ENCODE assay signal across 2 fruit fly cellular contexts in the genomic region with DNA sequence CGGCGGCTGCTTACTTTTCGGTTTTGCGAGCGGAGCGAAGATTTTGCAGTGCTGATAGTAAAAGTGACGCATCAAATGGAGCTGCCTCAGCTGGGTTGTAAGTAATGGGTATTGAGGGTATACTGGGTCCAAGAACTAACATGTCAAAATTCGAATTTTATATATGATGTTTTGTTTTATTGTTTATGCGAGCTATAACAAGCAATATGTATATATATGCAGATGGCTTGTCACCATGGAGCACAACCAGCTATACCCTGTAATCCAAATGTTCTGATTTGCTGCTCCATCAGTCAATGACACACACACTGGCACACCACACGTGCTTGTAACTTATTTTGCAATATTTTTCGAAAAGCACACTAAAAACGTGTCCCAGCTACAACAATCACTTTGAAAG.
TF ChIP-seq lines count a peak whose summit lies in the region.

No protein-coding gene starts in this region.

TF ChIP-seq in whole organism, embryonic, 481 proteins besides CTCF, POLR2A, EP300 and RAD21 (continued from another document):
- no peak for TF ChIP-seq dati (GFP tag; IDR thresholded peaks at IDR 0.05; lab: Robert Waterston, UW)
- no peak for TF ChIP-seq vvl (GFP tag; IDR thresholded peaks at IDR 0.05; lab: Robert Waterston, UW)
- TF ChIP-seq Med (GFP tag; lab: Kevin White, UChicago) = no peak
- TF ChIP-seq slbo (GFP tag; IDR thresholded peaks at IDR 0.05; lab: Robert Waterston, UW) = peak; percentile 26; the same call in 1 of the 2 replicates
- no peak for TF ChIP-seq CG11504 (tag; optimal IDR thresholded peaks at IDR 0.05; lab: Kevin White, UChicago)
- 0 out of 2 replicates have a peak, but pooled peaks have one; percentile 18 for TF ChIP-seq al (GFP tag; IDR thresholded peaks at IDR 0.05; lab: Robert Waterston, UW)
- TF ChIP-seq CG3847 (GFP tag; IDR thresholded peaks at IDR 0.05; lab: Robert Waterston, UW) = no peak
- no peak for TF ChIP-seq twi (tag; optimal IDR thresholded peaks at IDR 0.05; lab: Kevin White, UChicago)
- no peak for TF ChIP-seq gcm2 (GFP tag; optimal IDR thresholded peaks at IDR 0.05; lab: Kevin White, UChicago)
- no peak for TF ChIP-seq CG9817 (tag; optimal IDR thresholded peaks at IDR 0.05; lab: Kevin White, UChicago)
- TF ChIP-seq CG8478 (optimal IDR thresholded peaks at IDR 0.05; lab: Kevin White, UChicago) = no peak
- 0 out of 2 replicates have a peak, but pooled peaks have one; percentile 4 for TF ChIP-seq Poxn (GFP tag; IDR thresholded peaks at IDR 0.05; lab: Robert Waterston, UW)
- no peak for TF ChIP-seq tna (GFP tag; IDR thresholded peaks at IDR 0.05; lab: Robert Waterston, UW; ENCODE audit: partially characterized antibody)
- no peak for TF ChIP-seq caup (GFP tag; optimal IDR thresholded peaks at IDR 0.05; lab: Kevin White, UChicago; ENCODE audit: severe bottlenecking)
- no peak for TF ChIP-seq ara (GFP tag; IDR thresholded peaks at IDR 0.05; lab: Robert Waterston, UW)
- no peak for TF ChIP-seq Sry-β (GFP tag; optimal IDR thresholded peaks at IDR 0.05; lab: Kevin White, UChicago)
- no peak for TF ChIP-seq CG6683 (GFP tag; optimal IDR thresholded peaks at IDR 0.05; lab: Kevin White, UChicago)
- no peak for TF ChIP-seq Deaf1 (tag; optimal IDR thresholded peaks at IDR 0.05; lab: Kevin White, UChicago)
- no peak for TF ChIP-seq CG2678 (tag; optimal IDR thresholded peaks at IDR 0.05; lab: Kevin White, UChicago)
- TF ChIP-seq az2 (GFP tag; optimal IDR thresholded peaks at IDR 0.05; lab: Kevin White, UChicago) = no peak
- TF ChIP-seq dan (GFP tag; IDR thresholded peaks at IDR 0.05; lab: Robert Waterston, UW) = no peak
- peak in 1 of 2 experiments; percentile 3 for TF ChIP-seq chif (GFP tag; optimal IDR thresholded peaks at IDR 0.05; lab: Kevin White, UChicago)
- no peak for TF ChIP-seq ken (GFP tag; IDR thresholded peaks at IDR 0.05; lab: Robert Waterston, UW)
- TF ChIP-seq CG32532 (GFP tag; IDR thresholded peaks at IDR 0.05; lab: Robert Waterston, UW) = no peak
- TF ChIP-seq CG7987 (GFP tag; optimal IDR thresholded peaks at IDR 0.05; lab: Kevin White, UChicago) = no peak
- TF ChIP-seq CG18011 (GFP tag; optimal IDR thresholded peaks at IDR 0.05; lab: Kevin White, UChicago) = no peak
- TF ChIP-seq Side (GFP tag; optimal IDR thresholded peaks at IDR 0.05; lab: Kevin White, UChicago) = no peak
- no peak for TF ChIP-seq lbe (GFP tag; optimal IDR thresholded peaks at IDR 0.05; lab: Kevin White, UChicago)
- TF ChIP-seq scrt (GFP tag; optimal IDR thresholded peaks at IDR 0.05; lab: Kevin White, UChicago) = no peak
- TF ChIP-seq crp (GFP tag; optimal IDR thresholded peaks at IDR 0.05; lab: Kevin White, UChicago) = no peak
- TF ChIP-seq bsh (GFP tag; optimal IDR thresholded peaks at IDR 0.05; lab: Kevin White, UChicago) = peak in 1 of 2 experiments; percentile 75
- TF ChIP-seq cas (GFP tag; IDR thresholded peaks at IDR 0.05; lab: Robert Waterston, UW) = no peak
- no peak for TF ChIP-seq dimm (GFP tag; IDR thresholded peaks at IDR 0.05; lab: Robert Waterston, UW)
- TF ChIP-seq h (optimal IDR thresholded peaks at IDR 0.05; lab: Kevin White, UChicago) = no peak
- no peak for TF ChIP-seq Vsx1 (GFP tag; optimal IDR thresholded peaks at IDR 0.05; lab: Kevin White, UChicago)
- TF ChIP-seq CG8089 (GFP tag; optimal IDR thresholded peaks at IDR 0.05; lab: Kevin White, UChicago) = no peak

TF ChIP-seq in whole organism, prepupa, 60 proteins besides CTCF, POLR2A, EP300 and RAD21 (continued from another document):
- TF ChIP-seq CG16779 (tag; optimal IDR thresholded peaks at IDR 0.05; lab: Kevin White, UChicago) (peak; percentile 16), CG8319 (GFP tag; optimal IDR thresholded peaks at IDR 0.05; lab: Kevin White, UChicago) (no peak), CG7368 (GFP tag; optimal IDR thresholded peaks at IDR 0.05; lab: Kevin White, UChicago) (peak; percentile 38), CG10669 (GFP tag; optimal IDR thresholded peaks at IDR 0.05; lab: Kevin White, UChicago) (peak; percentile 4), OdsH (GFP tag; optimal IDR thresholded peaks at IDR 0.05; lab: Kevin White, UChicago) (peak; percentile 77), cyc (GFP tag; optimal IDR thresholded peaks at IDR 0.05; lab: Kevin White, UChicago) (peak; percentile 62), Eip75B (GFP tag; optimal IDR thresholded peaks at IDR 0.05; lab: Kevin White, UChicago) (peak; percentile 62), CG32006 (GFP tag; optimal IDR thresholded peaks at IDR 0.05; lab: Kevin White, UChicago) (peak; percentile 71), Hr38 (GFP tag; optimal IDR thresholded peaks at IDR 0.05; lab: Kevin White, UChicago) (no peak), eg (GFP tag; IDR thresholded peaks at IDR 0.05; lab: Robert Waterston, UW) (peak; percentile 87), ss (GFP tag; optimal IDR thresholded peaks at IDR 0.05; lab: Kevin White, UChicago) (peak in 1 of 2 experiments; percentile 11), CG11902 (GFP tag; optimal IDR thresholded peaks at IDR 0.05; lab: Kevin White, UChicago) (no peak), vri (GFP tag; optimal IDR thresholded peaks at IDR 0.05; lab: Kevin White, UChicago) (peak; percentile 59), achi (GFP tag; optimal IDR thresholded peaks at IDR 0.05; lab: Kevin White, UChicago) (peak; percentile 59), Eip93F (GFP tag; optimal IDR thresholded peaks at IDR 0.05; lab: Kevin White, UChicago) (no peak), acj6 (GFP tag; optimal IDR thresholded peaks at IDR 0.05; lab: Kevin White, UChicago) (peak; percentile 77), Gug (GFP tag; IDR thresholded peaks at IDR 0.05; lab: Robert Waterston, UW) (peak; percentile 75), spab (GFP tag; optimal IDR thresholded peaks at IDR 0.05; lab: Kevin White, UChicago) (no peak), CG8119 (GFP tag; IDR thresholded peaks at IDR 0.05; lab: Robert Waterston, UW) (peak; percentile 57; the same call in 1 of the 3 replicates), CG10631 (GFP tag; optimal IDR thresholded peaks at IDR 0.05; lab: Kevin White, UChicago) (peak; percentile 66), dac (GFP tag; optimal IDR thresholded peaks at IDR 0.05; lab: Kevin White, UChicago) (peak; percentile 9), Eip78C (GFP tag; lab: Kevin White, UChicago) (peak; percentile 83), Smox (GFP tag; optimal IDR thresholded peaks at IDR 0.05; lab: Kevin White, UChicago) (peak; percentile 71), Sox15 (GFP tag; optimal IDR thresholded peaks at IDR 0.05; lab: Kevin White, UChicago) (peak; percentile 28), esn (GFP tag; optimal IDR thresholded peaks at IDR 0.05; lab: Kevin White, UChicago) (peak; percentile 70), Blimp-1 (GFP tag; optimal IDR thresholded peaks at IDR 0.05; lab: Kevin White, UChicago) (no peak), CG6854 (GFP tag; optimal IDR thresholded peaks at IDR 0.05; lab: Kevin White, UChicago) (no peak), CG1621 (tag; optimal IDR thresholded peaks at IDR 0.05; lab: Kevin White, UChicago) (peak; percentile 30), CG34406 (GFP tag; optimal IDR thresholded peaks at IDR 0.05; lab: Kevin White, UChicago) (peak; percentile 51), CG3032 (tag; optimal IDR thresholded peaks at IDR 0.05; lab: Kevin White, UChicago) (peak; percentile 57), CG3919 (GFP tag; optimal IDR thresholded peaks at IDR 0.05; lab: Kevin White, UChicago) (peak; percentile 63), Hr39 (GFP tag; optimal IDR thresholded peaks at IDR 0.05; lab: Kevin White, UChicago) (peak; percentile 81), CG6792 (GFP tag; optimal IDR thresholded peaks at IDR 0.05; lab: Kevin White, UChicago) (peak; percentile 50), Sox102F (GFP tag; optimal IDR thresholded peaks at IDR 0.05; lab: Kevin White, UChicago) (peak; percentile 69), CG8632 (GFP tag; optimal IDR thresholded peaks at IDR 0.05; lab: Kevin White, UChicago) (peak; percentile 38), CG11762 (GFP tag; optimal IDR thresholded peaks at IDR 0.05; lab: Kevin White, UChicago; ENCODE audit: insufficient read depth) (peak; percentile 34), Lpt (GFP tag; optimal IDR thresholded peaks at IDR 0.05; lab: Kevin White, UChicago) (peak; percentile 68), CG6163 (GFP tag; IDR thresholded peaks at IDR 0.05; lab: Robert Waterston, UW) (peak; percentile 84), topi (GFP tag; optimal IDR thresholded peaks at IDR 0.05; lab: Kevin White, UChicago) (peak; percentile 60)
TF ChIP-seq in whole organism, prepupa: peak in this region for 50.
